Fruit fly (Drosophila melanogaster) whole organism, prepupa: ENCODE measurements around the gene sina.

Experiments used
- Blimp-1 ChIP-seq: fragments of 200-800 bp; sonication (Bioruptor generic); optimal IDR thresholded peaks from 3 replicates; lab custom pipeline; 2017; ENCODE audit warnings: missing biosample characterization, missing genetic modification characterization, mild to moderate bottlenecking, moderate library complexity, missing genetic modification reagents
- CG10631 ChIP-seq: fragments of 200-800 bp; sonication (Bioruptor generic); optimal IDR thresholded peaks from 2 replicates; lab custom pipeline; 2016; ENCODE audit warnings: missing biosample characterization, missing genetic modification characterization
- CG10669 ChIP-seq: fragments of 200-800 bp; sonication (Bioruptor generic); optimal IDR thresholded peaks from 3 replicates; lab custom pipeline; 2018; ENCODE audit warnings: missing biosample characterization, mild to moderate bottlenecking, missing genetic modification characterization, moderate library complexity
- CG11294 ChIP-seq: fragments of 200-800 bp; sonication (Bioruptor generic); IDR thresholded peaks from 2 replicates; pipeline ENCODE4 v1.3.6; 2022; ENCODE audit warnings: missing biosample characterization, missing genetic modification characterization
- CG11762 ChIP-seq: fragments of 200-800 bp; sonication (Bioruptor generic); optimal IDR thresholded peaks from 3 replicates; lab custom pipeline; 2016; ENCODE audit warnings: missing biosample characterization, missing genetic modification characterization; ENCODE audit not compliant: insufficient read depth
- CG11902 ChIP-seq: fragments of 200-800 bp; sonication (Bioruptor generic); optimal IDR thresholded peaks from 3 replicates; lab custom pipeline; 2016; ENCODE audit warnings: missing biosample characterization, missing genetic modification characterization
- CG1621 ChIP-seq: fragments of 200-800 bp; sonication (Bioruptor generic); optimal IDR thresholded peaks from 3 replicates; lab custom pipeline; 2018; ENCODE audit warnings: missing biosample characterization, mild to moderate bottlenecking, missing genetic modification characterization
- CG16779 ChIP-seq: fragments of 200-800 bp; sonication (Bioruptor generic); optimal IDR thresholded peaks from 3 replicates; lab custom pipeline; 2017; ENCODE audit warnings: missing biosample characterization, mild to moderate bottlenecking, missing genetic modification characterization
- CG3032 ChIP-seq: fragments of 200-800 bp; optimal IDR thresholded peaks from 2 replicates; lab custom pipeline; 2019; ENCODE audit warnings: missing biosample characterization, mild to moderate bottlenecking, missing genetic modification characterization, moderate library complexity
- CG31627 ChIP-seq: fragments of 200-800 bp; sonication (Bioruptor generic); optimal IDR thresholded peaks from 3 replicates; lab custom pipeline; 2016; ENCODE audit warnings: missing biosample characterization, missing genetic modification characterization
- CG32006 ChIP-seq: fragments of 200-800 bp; sonication (Bioruptor generic); optimal IDR thresholded peaks from 3 replicates; lab custom pipeline; 2017; ENCODE audit warnings: missing biosample characterization, mild to moderate bottlenecking, missing genetic modification characterization
- CG34406 ChIP-seq: fragments of 200-800 bp; sonication (Bioruptor generic); optimal IDR thresholded peaks from 3 replicates; lab custom pipeline; 2016; ENCODE audit warnings: missing biosample characterization, missing genetic modification characterization
- CG3919 ChIP-seq: fragments of 200-800 bp; sonication (Bioruptor generic); optimal IDR thresholded peaks from 3 replicates; lab custom pipeline; 2016; ENCODE audit warnings: missing biosample characterization, missing genetic modification characterization
- CG4318 ChIP-seq: fragments of 200-800 bp; sonication (Bioruptor generic); optimal IDR thresholded peaks from 3 replicates; lab custom pipeline; 2017; ENCODE audit warnings: missing biosample characterization, mild to moderate bottlenecking, missing genetic modification characterization
- CG6276 ChIP-seq: fragments of 200-800 bp; sonication (Bioruptor generic); optimal IDR thresholded peaks from 2 replicates; lab custom pipeline; 2017; ENCODE audit warnings: missing biosample characterization, mild to moderate bottlenecking, missing genetic modification characterization
- CG6792 ChIP-seq: fragments of 200-800 bp; sonication (Bioruptor generic); optimal IDR thresholded peaks from 3 replicates; lab custom pipeline; 2016; ENCODE audit warnings: missing biosample characterization, missing genetic modification characterization
- CG6854 ChIP-seq: fragments of 200-800 bp; sonication (Bioruptor generic); optimal IDR thresholded peaks from 2 replicates; lab custom pipeline; 2017; ENCODE audit warnings: missing biosample characterization, mild to moderate bottlenecking, missing genetic modification characterization
- CG7368 ChIP-seq: fragments of 200-800 bp; sonication (Bioruptor generic); optimal IDR thresholded peaks from 3 replicates; lab custom pipeline; 2016; ENCODE audit warnings: missing biosample characterization, missing genetic modification characterization
- CG8119 ChIP-seq: fragments of 200-800 bp; sonication (Bioruptor generic); IDR thresholded peaks from 3 replicates; pipeline ENCODE4 v1.3.6; 2022; ENCODE audit warnings: missing biosample characterization, missing genetic modification characterization
- CG9139 ChIP-seq: fragments of 200-800 bp; sonication (Bioruptor generic); optimal IDR thresholded peaks from 3 replicates; lab custom pipeline; 2017; ENCODE audit warnings: missing biosample characterization, mild to moderate bottlenecking, missing genetic modification characterization
- Eip93F ChIP-seq: fragments of 200-800 bp; sonication (Bioruptor generic); optimal IDR thresholded peaks from 2 replicates; lab custom pipeline; 2016; ENCODE audit warnings: missing biosample characterization, mild to moderate bottlenecking, missing genetic modification characterization
- Ets21C ChIP-seq: fragments of 200-800 bp; sonication (Bioruptor generic); optimal IDR thresholded peaks from 3 replicates; lab custom pipeline; 2016; ENCODE audit warnings: missing biosample characterization, missing genetic modification characterization
- Ets96B ChIP-seq: fragments of 200-800 bp; optimal IDR thresholded peaks from 2 replicates; lab custom pipeline; 2019; ENCODE audit warnings: missing biosample characterization, mild to moderate bottlenecking, missing genetic modification characterization, moderate library complexity
- Gug ChIP-seq: fragments of 200-800 bp; sonication (Bioruptor generic); IDR thresholded peaks from 2 replicates; pipeline ENCODE4 v1.3.6; 2022; ENCODE audit warnings: missing biosample characterization, missing genetic modification characterization
- Hr38 ChIP-seq: sonication (Bioruptor generic); optimal IDR thresholded peaks from 2 replicates; lab custom pipeline; 2016; ENCODE audit warnings: missing biosample characterization, missing genetic modification characterization
- Hr39 ChIP-seq: fragments of 200-800 bp; sonication (Bioruptor generic); optimal IDR thresholded peaks from 2 replicates; lab custom pipeline; 2016; ENCODE audit warnings: missing biosample characterization, missing genetic modification characterization
- Hr4 ChIP-seq: fragments of 200-800 bp; sonication (Bioruptor generic); optimal IDR thresholded peaks from 3 replicates; lab custom pipeline; 2016; ENCODE audit warnings: missing biosample characterization, missing genetic modification characterization
- Lpt ChIP-seq: fragments of 200-800 bp; sonication (Bioruptor generic); optimal IDR thresholded peaks from 3 replicates; lab custom pipeline; 2016; ENCODE audit warnings: missing biosample characterization, missing genetic modification characterization
- Met ChIP-seq: fragments of 200-800 bp; sonication (Bioruptor generic); optimal IDR thresholded peaks from 3 replicates; lab custom pipeline; 2016; ENCODE audit warnings: missing biosample characterization, missing genetic modification characterization
- OdsH ChIP-seq: fragments of 200-800 bp; sonication (Bioruptor generic); optimal IDR thresholded peaks from 3 replicates; lab custom pipeline; 2016; ENCODE audit warnings: missing biosample characterization, missing genetic modification characterization
- Sox14 ChIP-seq: fragments of 200-800 bp; sonication (Bioruptor generic); optimal IDR thresholded peaks from 3 replicates; lab custom pipeline; 2016; ENCODE audit warnings: missing biosample characterization, missing genetic modification characterization
- Sox15 ChIP-seq: fragments of 200-800 bp; sonication (Bioruptor generic); optimal IDR thresholded peaks from 3 replicates; lab custom pipeline; 2016; ENCODE audit warnings: missing biosample characterization, missing genetic modification characterization
- achi ChIP-seq: fragments of 200-800 bp; sonication (Bioruptor generic); optimal IDR thresholded peaks from 3 replicates; lab custom pipeline; 2016; ENCODE audit warnings: missing biosample characterization, missing genetic modification characterization
- acj6 ChIP-seq: fragments of 200-800 bp; sonication (Bioruptor generic); optimal IDR thresholded peaks from 3 replicates; lab custom pipeline; 2016; ENCODE audit warnings: missing biosample characterization, missing genetic modification characterization
- cyc ChIP-seq: fragments of 200-800 bp; sonication (Bioruptor generic); optimal IDR thresholded peaks from 3 replicates; lab custom pipeline; 2016; ENCODE audit warnings: missing biosample characterization, missing genetic modification characterization
- dac ChIP-seq: fragments of 200-800 bp; sonication (Bioruptor generic); optimal IDR thresholded peaks from 2 replicates; lab custom pipeline; 2017; ENCODE audit warnings: missing biosample characterization, mild to moderate bottlenecking, missing genetic modification characterization
- dsx ChIP-seq: fragments of 200-800 bp; optimal IDR thresholded peaks from 3 replicates; lab custom pipeline; 2019; ENCODE audit warnings: missing biosample characterization, mild to moderate bottlenecking, missing genetic modification characterization, moderate library complexity; ENCODE audit not compliant: poor library complexity, severe bottlenecking
- esn ChIP-seq: fragments of 200-800 bp; sonication (Bioruptor generic); optimal IDR thresholded peaks from 2 replicates; lab custom pipeline; 2016; ENCODE audit warnings: missing biosample characterization, mild to moderate bottlenecking, missing genetic modification characterization, moderate library complexity
- fd59A ChIP-seq: fragments of 200-800 bp; sonication (Bioruptor generic); optimal IDR thresholded peaks from 2 replicates; lab custom pipeline; 2017; ENCODE audit warnings: missing biosample characterization, mild to moderate bottlenecking, missing genetic modification characterization, missing genetic modification reagents
- fd85E ChIP-seq: fragments of 200-800 bp; sonication (Bioruptor generic); optimal IDR thresholded peaks from 3 replicates; lab custom pipeline; 2016; ENCODE audit warnings: missing biosample characterization, missing genetic modification characterization
- fkh ChIP-seq: fragments of 200-800 bp; sonication (Bioruptor generic); optimal IDR thresholded peaks from 3 replicates; lab custom pipeline; 2017; ENCODE audit warnings: missing biosample characterization, mild to moderate bottlenecking, missing genetic modification characterization, moderate library complexity
- lz ChIP-seq: fragments of 200-800 bp; sonication (Bioruptor generic); optimal IDR thresholded peaks from 3 replicates; lab custom pipeline; 2016; ENCODE audit warnings: missing biosample characterization, missing genetic modification characterization
- net ChIP-seq: fragments of 200-800 bp; sonication (Bioruptor generic); optimal IDR thresholded peaks from 3 replicates; lab custom pipeline; 2016; ENCODE audit warnings: missing biosample characterization, missing genetic modification characterization
- pdm3 ChIP-seq: fragments of 200-800 bp; sonication (Bioruptor generic); optimal IDR thresholded peaks from 3 replicates; lab custom pipeline; 2016; ENCODE audit warnings: missing biosample characterization, missing genetic modification characterization
- salr ChIP-seq, 2 experiments: fragments of 200-800 bp; sonication (Bioruptor generic); optimal IDR thresholded peaks; 3 replicates each; lab custom pipeline; 2016 to 2018; ENCODE audit warnings: missing biosample characterization in 2 of 2, missing genetic modification characterization in 2 of 2, mild to moderate bottlenecking in 1 of 2
- spab ChIP-seq: fragments of 200-800 bp; sonication (Bioruptor generic); optimal IDR thresholded peaks from 2 replicates; lab custom pipeline; 2017; ENCODE audit warnings: missing biosample characterization, mild to moderate bottlenecking, missing genetic modification characterization, missing genetic modification reagents
- svp ChIP-seq: fragments of 200-800 bp; sonication (Bioruptor generic); peaks from one replicate; lab custom pipeline; 2016; ENCODE audit warnings: missing biosample characterization, missing genetic modification characterization
- topi ChIP-seq: fragments of 200-800 bp; sonication (Bioruptor generic); optimal IDR thresholded peaks from 3 replicates; lab custom pipeline; 2016; ENCODE audit warnings: missing biosample characterization, missing genetic modification characterization
- vri ChIP-seq: fragments of 200-800 bp; sonication (Bioruptor generic); optimal IDR thresholded peaks from 3 replicates; lab custom pipeline; 2016; ENCODE audit warnings: missing biosample characterization, mild to moderate bottlenecking, missing genetic modification characterization

Gene sina

DNA sequence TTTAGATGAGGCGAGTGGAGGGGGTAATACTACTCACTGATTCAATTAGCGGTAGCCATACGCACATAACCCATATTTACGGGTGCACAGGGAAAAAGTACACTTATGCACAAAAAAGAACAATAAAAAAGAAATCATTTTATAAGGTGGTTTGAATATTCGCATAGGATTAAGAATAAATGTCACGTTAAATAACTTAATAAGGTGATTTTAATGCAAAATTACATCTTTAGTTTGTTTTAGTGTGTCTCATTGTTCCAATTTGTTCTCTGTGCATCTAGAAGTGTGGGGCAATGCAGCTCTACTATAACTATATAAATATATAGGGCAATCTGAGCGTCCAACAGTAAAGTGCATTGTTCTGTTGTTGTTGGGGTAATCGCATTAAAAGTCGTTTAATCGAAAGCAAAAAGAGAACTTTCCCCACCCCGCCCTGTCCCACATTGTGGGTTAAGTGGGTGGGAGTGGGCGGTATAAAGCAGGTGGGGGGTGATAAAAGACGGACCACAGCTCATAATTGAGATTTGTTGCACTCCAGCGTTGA, 39.2 kb downstream of the sina start (continued):
- TF ChIP-seq CG3919 (peak; percentile 6), Hr4 (peak; percentile 77), CG1621 (tag; lab: Kevin White, UChicago) (peak; percentile 6), svp (GFP tag; lab: Kevin White, UChicago) (peak; percentile 55), Ets96B (tag; lab: Kevin White, UChicago) (peak; percentile 4), CG6792 (GFP tag; lab: Kevin White, UChicago) (no peak), CG11762 (GFP tag; lab: Kevin White, UChicago) (no peak), pdm3 (GFP tag; lab: Kevin White, UChicago) (peak; percentile 57), CG34406 (peak; percentile 27), CG6276 (peak; percentile 62)

DNA sequence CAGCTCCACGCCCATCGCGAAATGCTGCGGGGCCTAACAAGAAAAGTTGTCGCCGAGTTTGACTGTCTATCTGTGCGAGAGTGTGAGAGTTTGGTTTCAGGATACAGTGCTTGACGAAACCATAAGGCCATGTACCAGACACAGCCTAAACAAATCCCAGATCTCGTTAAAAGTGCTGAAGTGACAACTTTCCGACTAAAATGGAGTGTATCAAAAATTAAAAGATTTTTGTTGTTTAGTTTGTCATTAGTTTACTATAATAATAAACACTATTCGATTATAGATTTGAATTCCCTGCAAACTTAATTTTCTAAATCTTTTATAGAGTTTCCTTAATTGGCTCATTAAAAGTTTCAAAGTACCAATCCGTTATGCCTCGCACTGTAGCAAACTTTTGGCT, 40.1 kb downstream of the sina start:
- no peak for TF ChIP-seq Gug (GFP tag; lab: Robert Waterston, UW)
- TF ChIP-seq CG8119 (GFP tag; lab: Robert Waterston, UW) = peak; percentile 73
- TF ChIP-seq Hr39 = no peak
- no peak for TF ChIP-seq Ets96B (tag; lab: Kevin White, UChicago)
- TF ChIP-seq svp (GFP tag; lab: Kevin White, UChicago) = no peak
- no peak for TF ChIP-seq esn (GFP tag; lab: Kevin White, UChicago)
- no peak for TF ChIP-seq topi (GFP tag; lab: Kevin White, UChicago)
- TF ChIP-seq Met (GFP tag; lab: Kevin White, UChicago) = no peak
- no peak for TF ChIP-seq vri (GFP tag; lab: Kevin White, UChicago)
- no peak for TF ChIP-seq dac (GFP tag; lab: Kevin White, UChicago)
- TF ChIP-seq CG32006 = peak; percentile 42
- no peak for TF ChIP-seq fd59A (GFP tag; lab: Kevin White, UChicago)
- peak; percentile 45 for TF ChIP-seq CG6276
- TF ChIP-seq CG7368 (GFP tag; lab: Kevin White, UChicago) = no peak
- no peak for TF ChIP-seq CG11762 (GFP tag; lab: Kevin White, UChicago)
- no peak for TF ChIP-seq CG31627 (GFP tag; lab: Kevin White, UChicago)
- TF ChIP-seq CG1621 (tag; lab: Kevin White, UChicago) = no peak
- no peak for TF ChIP-seq CG11902 (GFP tag; lab: Kevin White, UChicago)
- no peak for TF ChIP-seq lz (GFP tag; lab: Kevin White, UChicago)
- no peak for TF ChIP-seq salr (GFP tag; optimal IDR thresholded peaks at IDR 0.05; lab: Kevin White, UChicago)
- no peak for TF ChIP-seq CG10669 (GFP tag; lab: Kevin White, UChicago)
- TF ChIP-seq CG9139 (GFP tag; lab: Kevin White, UChicago) = no peak
- TF ChIP-seq CG6854 (GFP tag; lab: Kevin White, UChicago) = no peak
- TF ChIP-seq CG4318 (GFP tag; lab: Kevin White, UChicago) = peak; percentile 13
- no peak for TF ChIP-seq Sox14 (GFP tag; lab: Kevin White, UChicago)
- no peak for TF ChIP-seq fkh (GFP tag; lab: Kevin White, UChicago)
- TF ChIP-seq CG34406 = no peak
- no peak for TF ChIP-seq cyc (GFP tag; lab: Kevin White, UChicago)
- TF ChIP-seq Blimp-1 (GFP tag; lab: Kevin White, UChicago) = no peak
- no peak for TF ChIP-seq CG3919
- TF ChIP-seq Hr38 (GFP tag; lab: Kevin White, UChicago) = no peak
- no peak for TF ChIP-seq achi (GFP tag; lab: Kevin White, UChicago)
- TF ChIP-seq fd85E = no peak
- no peak for TF ChIP-seq CG11294
- peak; percentile 29 for TF ChIP-seq OdsH (GFP tag; lab: Kevin White, UChicago)
- no peak for TF ChIP-seq net (GFP tag; lab: Kevin White, UChicago)
- TF ChIP-seq Lpt = no peak
- no peak for TF ChIP-seq CG6792 (GFP tag; lab: Kevin White, UChicago)
- TF ChIP-seq CG3032 = no peak
- TF ChIP-seq Sox15 = no peak
- no peak for TF ChIP-seq Ets21C (GFP tag; lab: Kevin White, UChicago)
- peak; percentile 64 for TF ChIP-seq Hr4
- no peak for TF ChIP-seq CG16779 (tag; lab: Kevin White, UChicago)
- no peak for TF ChIP-seq dsx (GFP tag; lab: Kevin White, UChicago)
- TF ChIP-seq spab (GFP tag; lab: Kevin White, UChicago) = no peak
- no peak for TF ChIP-seq Eip93F (GFP tag; lab: Kevin White, UChicago)
- no peak for TF ChIP-seq CG10631 (GFP tag; lab: Kevin White, UChicago)
- no peak for TF ChIP-seq acj6 (GFP tag; lab: Kevin White, UChicago)
